Worm (Caenorhabditis elegans) whole organism, L2 larva: Measurements from ENCODE around the gene B0464.6.

Experiments
- R02D3.7 ChIP-seq: fragments of 150-350 bp; optimal IDR thresholded peaks from 2 replicates; lab custom pipeline; 2014; ENCODE audit warnings: missing biosample characterization, missing genetic modification characterization
- alr-1 ChIP-seq: fragments of 150-350 bp; optimal IDR thresholded peaks from 2 replicates; lab custom pipeline; 2014; ENCODE audit warnings: missing biosample characterization, missing genetic modification characterization
- ceh-82 ChIP-seq: fragments of 150-350 bp; optimal IDR thresholded peaks from 2 replicates; lab custom pipeline; 2014; ENCODE audit warnings: missing biosample characterization, missing genetic modification characterization
- elt-1 ChIP-seq: fragments of 150-350 bp; optimal IDR thresholded peaks from 2 replicates; lab custom pipeline; 2014; ENCODE audit warnings: missing biosample characterization, missing genetic modification characterization
- lin-13 ChIP-seq: fragments of 150-350 bp; optimal IDR thresholded peaks from 2 replicates; lab custom pipeline; 2014; ENCODE audit warnings: missing biosample characterization, missing genetic modification reagents, missing genetic modification characterization
- nhr-25 ChIP-seq: fragments of 150-350 bp; sonication (generic microtip); optimal IDR thresholded peaks from 3 replicates; lab custom pipeline; 2014; ENCODE audit warnings: missing biosample characterization, missing genetic modification characterization
- skn-1 ChIP-seq: sonication (generic microtip); optimal IDR thresholded peaks from 2 replicates; lab custom pipeline; 2017; ENCODE audit warnings: missing biosample characterization, missing genetic modification characterization
- snpc-4 ChIP-seq: fragments of 150-350 bp; optimal IDR thresholded peaks from 2 replicates; lab custom pipeline; 2014; ENCODE audit warnings: missing biosample characterization, missing genetic modification characterization
- unc-62 ChIP-seq: fragments of 150-350 bp; optimal IDR thresholded peaks from 2 replicates; lab custom pipeline; 2014; ENCODE audit warnings: missing biosample characterization, missing genetic modification reagents, missing genetic modification characterization

DNA sequence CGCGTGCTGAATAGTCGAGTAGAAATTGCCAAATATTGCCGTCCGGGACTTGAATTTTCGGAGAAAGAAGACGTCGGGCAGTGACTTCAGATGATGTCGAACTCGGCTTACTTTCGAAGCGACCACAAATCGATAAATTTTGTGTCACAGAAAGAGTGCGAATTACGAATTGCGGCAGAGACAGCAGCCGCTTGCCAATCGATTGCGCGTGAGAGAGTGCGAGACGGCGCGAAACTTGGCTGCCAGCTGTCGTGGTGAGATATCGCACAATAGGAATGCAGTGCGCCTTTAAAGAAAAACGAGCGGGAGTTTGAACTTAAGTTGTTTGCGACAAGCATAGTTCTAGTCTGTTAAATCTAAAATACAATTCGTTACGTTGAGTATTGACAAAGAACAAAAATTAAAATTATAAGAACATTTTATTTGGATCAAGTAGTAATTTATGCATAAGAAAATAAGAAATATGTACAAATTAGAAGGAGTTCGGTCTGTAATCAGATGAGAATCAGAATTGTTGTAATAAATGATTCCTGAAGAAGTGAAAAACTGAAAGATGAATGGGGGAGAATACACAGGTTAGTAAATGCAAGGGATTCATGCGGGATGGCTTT, 22.2 kb downstream of the B0464.6 start, which contains the start of gene pir-2:
- peak; percentile 90 for TF ChIP-seq lin-13 (GFP tag; lab: Kevin White, UChicago)
- peak; percentile 79 for TF ChIP-seq snpc-4 (tag; lab: Kevin White, UChicago)
- TF ChIP-seq ceh-82 (tag; lab: Kevin White, UChicago) = no peak
- TF ChIP-seq alr-1 (tag; lab: Kevin White, UChicago) = no peak
- TF ChIP-seq skn-1 (tag; lab: Kevin White, UChicago) = no peak
- TF ChIP-seq elt-1 = no peak
- TF ChIP-seq nhr-25 (tag; lab: Kevin White, UChicago) = peak; percentile 68
- no peak for TF ChIP-seq R02D3.7 (tag; lab: Kevin White, UChicago)
- no peak for TF ChIP-seq unc-62 (GFP tag; lab: Kevin White, UChicago)
